Fruit fly (Drosophila melanogaster): ENCODE measurements around the gene Srlp.

The Srlp gene

dm6 chr3R:12431030-12431489 is 2.8 kb upstream of the Srlp start, which contains the start of gene Prosalpha2 (continued):
- TF ChIP-seq vnd (GFP tag; IDR thresholded peaks at IDR 0.05; ENCODE audit: partially characterized antibody) (no peak), sens (GFP tag) (peak; percentile 33), PHDP (tag; optimal IDR thresholded peaks at IDR 0.05) (no peak), cwo (GFP tag; optimal IDR thresholded peaks at IDR 0.05) (no peak), CG1529 (GFP tag; optimal IDR thresholded peaks at IDR 0.05) (no peak), CG12104 (GFP tag; optimal IDR thresholded peaks at IDR 0.05) (no peak), wdn (GFP tag; IDR thresholded peaks at IDR 0.05) (no peak), al (GFP tag; IDR thresholded peaks at IDR 0.05) (no peak), bigmax (GFP tag; optimal IDR thresholded peaks at IDR 0.05) (no peak), CG15601 (tag; optimal IDR thresholded peaks at IDR 0.05) (no peak), CG31388 (GFP tag; optimal IDR thresholded peaks at IDR 0.05) (no peak), CG10274 (GFP tag; optimal IDR thresholded peaks at IDR 0.05) (no peak), bab2 (GFP tag; optimal IDR thresholded peaks at IDR 0.05) (no peak), rib (GFP tag; IDR thresholded peaks at IDR 0.05) (no peak), CG10959 (GFP tag; IDR thresholded peaks at IDR 0.05) (no peak), lbe (GFP tag; optimal IDR thresholded peaks at IDR 0.05) (no peak), CG17612 (GFP tag; IDR thresholded peaks at IDR 0.05) (no peak), CG30403 (GFP tag; optimal IDR thresholded peaks at IDR 0.05) (no peak), Mad (GFP tag; optimal IDR thresholded peaks at IDR 0.05) (no peak), pho (GFP tag; optimal IDR thresholded peaks at IDR 0.05) (no peak), lab (GFP tag; optimal IDR thresholded peaks at IDR 0.05) (no peak), cg (GFP tag; optimal IDR thresholded peaks at IDR 0.05) (no peak), peb (GFP tag; IDR thresholded peaks at IDR 0.05) (no peak), Aef1 (GFP tag; IDR thresholded peaks at IDR 0.05) (no peak), stwl (tag; optimal IDR thresholded peaks at IDR 0.05) (peak; percentile 41), slp2 (GFP tag; optimal IDR thresholded peaks at IDR 0.05) (no peak), ham (GFP tag; IDR thresholded peaks at IDR 0.05) (no peak), hkb (optimal IDR thresholded peaks at IDR 0.05) (no peak), hkb (GFP tag; IDR thresholded peaks at IDR 0.05) (no peak), CG13123 (GFP tag; optimal IDR thresholded peaks at IDR 0.05) (no peak), Dref (GFP tag; IDR thresholded peaks at IDR 0.05) (peak; percentile 25; the same call in 1 of the 2 replicates), CG3726 (GFP tag; IDR thresholded peaks at IDR 0.05) (no peak), CG12744 (GFP tag; optimal IDR thresholded peaks at IDR 0.05) (no peak), maf-S (GFP tag; optimal IDR thresholded peaks at IDR 0.05) (no peak), sug (tag; optimal IDR thresholded peaks at IDR 0.05) (peak; percentile 40), chinmo (GFP tag; IDR thresholded peaks at IDR 0.05; ENCODE audit: partially characterized antibody) (no peak), CG7357 (GFP tag; IDR thresholded peaks at IDR 0.05) (peak; percentile 93), slbo (GFP tag; IDR thresholded peaks at IDR 0.05) (peak; percentile 39), az2 (GFP tag; optimal IDR thresholded peaks at IDR 0.05) (no peak), ci (GFP tag; IDR thresholded peaks at IDR 0.05) (no peak), danr (GFP tag; IDR thresholded peaks at IDR 0.05) (no peak), CG16863 (GFP tag; optimal IDR thresholded peaks at IDR 0.05) (no peak), Abd-B (GFP tag; optimal IDR thresholded peaks at IDR 0.05) (no peak), Adf1 (GFP tag; IDR thresholded peaks at IDR 0.05) (no peak), CG13624 (GFP tag; optimal IDR thresholded peaks at IDR 0.05) (no peak), CG14441 (GFP tag; IDR thresholded peaks at IDR 0.05) (no peak), Opbp (GFP tag; IDR thresholded peaks at IDR 0.05; ENCODE audit: partially characterized antibody) (no peak), CG2712 (tag; optimal IDR thresholded peaks at IDR 0.05) (peak; percentile 28), mirr (GFP tag; optimal IDR thresholded peaks at IDR 0.05) (no peak), yki (optimal IDR thresholded peaks at IDR 0.05) (no peak), CG6689 (GFP tag; IDR thresholded peaks at IDR 0.05) (no peak), pb (GFP tag; optimal IDR thresholded peaks at IDR 0.05) (no peak), dpn (GFP tag; optimal IDR thresholded peaks at IDR 0.05) (no peak), CG14860 (GFP tag; IDR thresholded peaks at IDR 0.05; ENCODE audit: partially characterized antibody) (no peak)
